Worm (Caenorhabditis elegans) whole organism, L3 larva: ENCODE measurements around the gene cyp-35A2.

Experiments
- R02D3.7 ChIP-seq: fragments of 150-350 bp; optimal IDR thresholded peaks from 2 replicates; lab custom pipeline; 2014; ENCODE audit warnings: missing biosample characterization, missing genetic modification characterization
- aly-2 ChIP-seq: fragments of 150-350 bp; optimal IDR thresholded peaks from 2 replicates; lab custom pipeline; 2014; ENCODE audit warnings: missing biosample characterization, missing genetic modification characterization
- ama-1 ChIP-seq: fragments of 150-350 bp; optimal IDR thresholded peaks from 2 replicates; lab custom pipeline; 2018
- ceh-16 ChIP-seq: sonication (generic microtip); optimal IDR thresholded peaks from 2 replicates; lab custom pipeline; 2017; ENCODE audit warnings: missing biosample characterization, missing genetic modification characterization
- ceh-28 ChIP-seq: fragments of 150-350 bp; optimal IDR thresholded peaks from 2 replicates; lab custom pipeline; 2014; ENCODE audit warnings: missing biosample characterization, missing genetic modification reagents, missing genetic modification characterization
- ceh-82 ChIP-seq: fragments of 150-350 bp; optimal IDR thresholded peaks from 2 replicates; lab custom pipeline; 2014; ENCODE audit warnings: missing biosample characterization, missing genetic modification characterization
- ceh-9 ChIP-seq: sonication (generic microtip); optimal IDR thresholded peaks from 2 replicates; lab custom pipeline; 2018; ENCODE audit warnings: missing biosample characterization, missing genetic modification characterization
- egl-27 ChIP-seq: sonication (generic microtip); optimal IDR thresholded peaks from 4 replicates; lab custom pipeline; 2017; ENCODE audit warnings: missing biosample characterization, missing genetic modification reagents, missing genetic modification characterization
- elt-1 ChIP-seq: fragments of 150-350 bp; optimal IDR thresholded peaks from 2 replicates; lab custom pipeline; 2014; ENCODE audit warnings: missing biosample characterization, missing genetic modification characterization
- elt-2 ChIP-seq: sonication (generic microtip); optimal IDR thresholded peaks from 2 replicates; lab custom pipeline; 2016; ENCODE audit warnings: missing genetic modification reagents, mild to moderate bottlenecking, missing genetic modification characterization, missing compliant biosample characterization
- eor-1 ChIP-seq, 2 experiments: fragments of 150-350 bp; optimal IDR thresholded peaks; 2 replicates each; lab custom pipeline; 2014 to 2018; ENCODE audit warnings: missing biosample characterization in 2 of 2, missing genetic modification characterization in 2 of 2
- fkh-10 ChIP-seq: sonication (generic microtip); optimal IDR thresholded peaks from 2 replicates; lab custom pipeline; 2017; ENCODE audit warnings: missing biosample characterization, missing genetic modification reagents, missing genetic modification characterization
- hmg-11 ChIP-seq: sonication (generic microtip); optimal IDR thresholded peaks from 2 replicates; lab custom pipeline; 2016; ENCODE audit warnings: missing genetic modification characterization, missing compliant biosample characterization
- jun-1 ChIP-seq: fragments of 150-350 bp; optimal IDR thresholded peaks from 2 replicates; lab custom pipeline; 2014; ENCODE audit warnings: missing biosample characterization, missing genetic modification reagents, missing genetic modification characterization
- lin-39 ChIP-seq: fragments of 150-350 bp; optimal IDR thresholded peaks from 2 replicates; lab custom pipeline; 2018; ENCODE audit warnings: missing biosample characterization, missing genetic modification reagents, missing genetic modification characterization
- lsy-12 ChIP-seq: sonication (generic microtip); optimal IDR thresholded peaks from 2 replicates; lab custom pipeline; 2016; ENCODE audit warnings: mild to moderate bottlenecking, missing genetic modification characterization, missing compliant biosample characterization
- mml-1 ChIP-seq: fragments of 150-350 bp; sonication (generic microtip); optimal IDR thresholded peaks from 3 replicates; lab custom pipeline; 2014; ENCODE audit warnings: missing biosample characterization, missing genetic modification characterization
- nfya-1 ChIP-seq: sonication (generic microtip); optimal IDR thresholded peaks from 2 replicates; lab custom pipeline; 2017; ENCODE audit warnings: missing genetic modification characterization, mild to moderate bottlenecking, missing compliant biosample characterization, antibody characterized with exemption, moderate library complexity; ENCODE audit not compliant: insufficient read depth
- nhr-11 ChIP-seq: fragments of 150-350 bp; optimal IDR thresholded peaks from 2 replicates; lab custom pipeline; 2014; ENCODE audit warnings: missing biosample characterization, missing genetic modification characterization
- nhr-23 ChIP-seq: fragments of 150-350 bp; optimal IDR thresholded peaks from 2 replicates; lab custom pipeline; 2014; ENCODE audit warnings: missing biosample characterization, missing genetic modification reagents, missing genetic modification characterization
- nhr-237 ChIP-seq: fragments of 150-350 bp; optimal IDR thresholded peaks from 2 replicates; lab custom pipeline; 2014; ENCODE audit warnings: missing biosample characterization, missing genetic modification characterization
- nhr-25 ChIP-seq: sonication (generic microtip); optimal IDR thresholded peaks from 2 replicates; lab custom pipeline; 2017; ENCODE audit warnings: missing biosample characterization, missing genetic modification characterization
- nhr-28 ChIP-seq: fragments of 150-350 bp; optimal IDR thresholded peaks from 2 replicates; lab custom pipeline; 2014; ENCODE audit warnings: missing biosample characterization, missing genetic modification characterization
- nhr-43 ChIP-seq: sonication (generic microtip); optimal IDR thresholded peaks from 2 replicates; lab custom pipeline; 2016; ENCODE audit warnings: mild to moderate bottlenecking, missing genetic modification characterization, missing compliant biosample characterization; ENCODE audit not compliant: poor library complexity, severe bottlenecking
- nhr-77 ChIP-seq: fragments of 150-350 bp; optimal IDR thresholded peaks from 2 replicates; lab custom pipeline; 2014; ENCODE audit warnings: missing biosample characterization, missing genetic modification characterization
- pha-4 ChIP-seq: fragments of 150-350 bp; optimal IDR thresholded peaks from 2 replicates; lab custom pipeline; 2014; ENCODE audit warnings: missing biosample characterization, missing genetic modification reagents, missing genetic modification characterization
- pqm-1 ChIP-seq: fragments of 150-350 bp; optimal IDR thresholded peaks from 2 replicates; lab custom pipeline; 2017; ENCODE audit warnings: missing biosample characterization, missing genetic modification characterization, inconsistent platforms
- skn-1 ChIP-seq: fragments of 150-350 bp; optimal IDR thresholded peaks from 2 replicates; lab custom pipeline; 2014; ENCODE audit warnings: missing biosample characterization, missing genetic modification characterization
- snpc-4 ChIP-seq: fragments of 150-350 bp; optimal IDR thresholded peaks from 2 replicates; lab custom pipeline; 2014; ENCODE audit warnings: missing biosample characterization, missing genetic modification characterization
- tbx-2 ChIP-seq: sonication (generic microtip); optimal IDR thresholded peaks from 2 replicates; lab custom pipeline; 2016; ENCODE audit warnings: mild to moderate bottlenecking, missing genetic modification characterization, missing compliant biosample characterization
- unc-62 ChIP-seq: fragments of 150-350 bp; sonication (generic microtip); optimal IDR thresholded peaks from 4 replicates; lab custom pipeline; 2014; ENCODE audit warnings: missing biosample characterization, missing genetic modification reagents, missing genetic modification characterization
- zag-1 ChIP-seq: fragments of 150-350 bp; optimal IDR thresholded peaks from 2 replicates; lab custom pipeline; 2014; ENCODE audit warnings: missing biosample characterization, missing genetic modification characterization
- ztf-11 ChIP-seq: fragments of 150-350 bp; optimal IDR thresholded peaks from 2 replicates; lab custom pipeline; 2014; ENCODE audit warnings: missing biosample characterization, missing genetic modification characterization
- ztf-4 ChIP-seq: fragments of 150-350 bp; optimal IDR thresholded peaks from 2 replicates; lab custom pipeline; 2014; ENCODE audit warnings: missing biosample characterization, missing genetic modification characterization

cyp-35A2 gene

ce11 chrV:7381008-7381407, 17.0 kb upstream of the cyp-35A2 start, which contains the start of gene C03G6.17:
Gene C03G6.17 (minus strand): TSS chrV:7381108.
- TF ChIP-seq elt-1 (tag; lab: Kevin White, UChicago), result no peak
- TF ChIP-seq eor-1 (tag; optimal IDR thresholded peaks at IDR 0.05; lab: Kevin White, UChicago), result no peak

- TF ChIP-seq nhr-28 (no peak), fkh-10 (GFP tag; lab: Kevin White, UChicago) (no peak), zag-1 (tag; lab: Kevin White, UChicago) (no peak), ztf-11 (tag; lab: Kevin White, UChicago) (no peak)
- TF ChIP-seq, all 47 proteins: peak for 0
Measured at ce11 chrV:7379384-7379783, 15.4 kb upstream of the cyp-35A2 start, which contains the start of gene srsx-24. Gene srsx-24 (minus strand): TSS chrV:7379484.

ce11 chrV:7374090-7374489, 10.1 kb upstream of the cyp-35A2 start, which contains the start of gene srx-56:
Gene srx-56 (plus strand): TSS chrV:7374390.
- TF ChIP-seq nhr-43, result no peak
- no peak for TF ChIP-seq nhr-11 (tag; lab: Kevin White, UChicago)
- TF ChIP-seq R02D3.7, result no peak
- no peak for TF ChIP-seq nhr-28

ce11 chrV:7369578-7369977, 5.6 kb upstream of the cyp-35A2 start, which contains the start of gene srj-14:
Gene srj-14 (plus strand): TSS chrV:7369708.
- TF ChIP-seq ztf-11 (tag; lab: Kevin White, UChicago), result no peak
- no peak for TF ChIP-seq nhr-11 (tag; lab: Kevin White, UChicago)
- no peak for TF ChIP-seq tbx-2
- TF ChIP-seq zag-1 (tag; lab: Kevin White, UChicago), result no peak
- TF ChIP-seq ceh-28 (tag; lab: Kevin White, UChicago), result no peak

- TF ChIP-seq nhr-43 (no peak), lin-39 (tag; lab: Kevin White, UChicago) (peak; percentile 2)
- TF ChIP-seq, all 47 proteins: peak for 1
Measured at ce11 chrV:7364951-7365350, 969 bp upstream of the cyp-35A2 start, which contains the start of gene exc-13. Gene exc-13 (plus strand): TSS chrV:7365251.

ce11 chrV:7361673-7362072, 2.3 kb downstream of the cyp-35A2 start, which contains the start of gene cyp-35A1:
Gene cyp-35A1 (minus strand): TSS chrV:7361773.
- TF ChIP-seq nhr-43, result no peak
- no peak for TF ChIP-seq snpc-4
- no peak for TF ChIP-seq tbx-2
- no peak for TF ChIP-seq elt-2 (tag; lab: Kevin White, UChicago)
- TF ChIP-seq jun-1, result no peak
- no peak for TF ChIP-seq lsy-12 (tag; lab: Kevin White, UChicago)
- TF ChIP-seq zag-1 (tag; lab: Kevin White, UChicago), result no peak
- no peak for TF ChIP-seq nhr-77 (tag; lab: Kevin White, UChicago)
- no peak for TF ChIP-seq R02D3.7
- no peak for TF ChIP-seq unc-62 (GFP tag; lab: Kevin White, UChicago)
- no peak for TF ChIP-seq nhr-25 (tag; lab: Kevin White, UChicago)
- no peak for TF ChIP-seq nhr-28
- TF ChIP-seq pha-4 (tag; lab: Kevin White, UChicago), result no peak
- TF ChIP-seq eor-1 (tag; optimal IDR thresholded peaks at IDR 0.05; lab: Kevin White, UChicago), result no peak

ce11 chrV:7357132-7357531, 6.8 kb downstream of the cyp-35A2 start, which contains the start of gene C03G6.6:
Gene C03G6.6 (plus strand): TSS chrV:7357432.
- TF ChIP-seq hmg-11, result no peak
- no peak for TF ChIP-seq pqm-1
- no peak for TF ChIP-seq R02D3.7
- no peak for TF ChIP-seq zag-1 (tag; lab: Kevin White, UChicago)
- TF ChIP-seq ama-1 (lab: Kevin White, UChicago), result no peak
- no peak for TF ChIP-seq nhr-43
- TF ChIP-seq ztf-4 (tag; lab: Kevin White, UChicago), result no peak
- TF ChIP-seq nhr-11 (tag; lab: Kevin White, UChicago), result no peak
- no peak for TF ChIP-seq nhr-23

ce11 chrV:7356684-7357083, 7.3 kb downstream of the cyp-35A2 start, which contains the start of gene C03G6.21:
Gene C03G6.21 (minus strand): TSS chrV:7356784.
- TF ChIP-seq tbx-2 (no peak), nhr-237 (tag; lab: Kevin White, UChicago) (no peak), elt-2 (tag; lab: Kevin White, UChicago) (no peak), ceh-16 (tag; lab: Kevin White, UChicago) (no peak), pqm-1 (no peak), ceh-82 (tag; lab: Kevin White, UChicago) (no peak), pha-4 (tag; lab: Kevin White, UChicago) (no peak), ceh-9 (tag; lab: Kevin White, UChicago) (no peak), mml-1 (tag; lab: Kevin White, UChicago) (no peak), egl-27 (tag; lab: Kevin White, UChicago) (no peak), nfya-1 (tag; lab: Kevin White, UChicago) (no peak), aly-2 (tag; lab: Kevin White, UChicago) (no peak), ama-1 (lab: Kevin White, UChicago) (no peak), snpc-4 (no peak), ceh-28 (tag; lab: Kevin White, UChicago) (no peak), jun-1 (no peak), skn-1 (tag; lab: Kevin White, UChicago) (no peak), fkh-10 (GFP tag; lab: Kevin White, UChicago) (no peak)
